Fruit fly (Drosophila melanogaster): ENCODE results near the gene CG34393.

CG34393 gene

DNA sequence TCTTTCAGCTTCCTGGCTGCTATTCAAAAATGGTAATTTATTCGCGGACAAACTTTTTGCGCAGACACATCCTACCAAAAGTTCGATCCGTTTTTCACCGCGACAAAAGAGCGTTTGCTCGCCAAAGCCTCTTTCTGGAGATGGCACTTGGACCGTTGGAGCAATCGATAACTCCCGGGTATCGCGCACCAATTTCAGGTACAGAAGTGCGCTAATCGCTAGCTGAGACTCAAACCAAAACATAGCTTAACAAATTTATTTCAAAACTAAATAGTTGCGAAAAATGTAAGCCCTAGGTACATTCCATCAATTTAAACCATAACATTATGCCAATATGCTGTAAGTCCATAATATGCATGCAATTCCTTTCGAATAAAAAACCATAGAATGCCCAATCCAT, 55.6 kb downstream of the CG34393 start, which contains the start of gene toc (continued):
- TF ChIP-seq grn (GFP tag; optimal IDR thresholded peaks at IDR 0.05) (no peak), wor (GFP tag; IDR thresholded peaks at IDR 0.05) (no peak), gce (GFP tag; IDR thresholded peaks at IDR 0.05) (no peak), ara (GFP tag; IDR thresholded peaks at IDR 0.05) (no peak), sug (tag; optimal IDR thresholded peaks at IDR 0.05) (peak; percentile 10), CG3838 (GFP tag; optimal IDR thresholded peaks at IDR 0.05) (no peak), Jarid2 (GFP tag; optimal IDR thresholded peaks at IDR 0.05) (no peak), CG9932 (GFP tag; IDR thresholded peaks at IDR 0.05) (0 out of 2 replicates have a peak, but pooled peaks have one; percentile 6), sqz (GFP tag; optimal IDR thresholded peaks at IDR 0.05) (no peak), abd-A (tag; optimal IDR thresholded peaks at IDR 0.05) (peak; percentile 39), Hand (GFP tag; optimal IDR thresholded peaks at IDR 0.05) (no peak), vfl (GFP tag; optimal IDR thresholded peaks at IDR 0.05) (no peak), yki (optimal IDR thresholded peaks at IDR 0.05) (no peak), CG17829 (tag; optimal IDR thresholded peaks at IDR 0.05) (no peak), aop (GFP tag; IDR thresholded peaks at IDR 0.05) (no peak), emc (GFP tag; optimal IDR thresholded peaks at IDR 0.05) (no peak), bab2 (GFP tag; optimal IDR thresholded peaks at IDR 0.05) (no peak), ro (GFP tag; IDR thresholded peaks at IDR 0.05) (no peak), Nf-YA (GFP tag; IDR thresholded peaks at IDR 0.05) (no peak), CG8944 (GFP tag; optimal IDR thresholded peaks at IDR 0.05) (no peak), CG12942 (GFP tag; optimal IDR thresholded peaks at IDR 0.05) (no peak), CG30403 (GFP tag; optimal IDR thresholded peaks at IDR 0.05) (no peak), Ptx1 (GFP tag; IDR thresholded peaks at IDR 0.05) (no peak), insv (GFP tag; optimal IDR thresholded peaks at IDR 0.05) (no peak), phol (tag; optimal IDR thresholded peaks at IDR 0.05) (peak; percentile 11), sima (GFP tag; optimal IDR thresholded peaks at IDR 0.05) (no peak), CG5245 (GFP tag; optimal IDR thresholded peaks at IDR 0.05) (no peak), CG17385 (GFP tag; optimal IDR thresholded peaks at IDR 0.05) (no peak), Sox102F (GFP tag; optimal IDR thresholded peaks at IDR 0.05) (no peak), H2.0 (GFP tag; IDR thresholded peaks at IDR 0.05) (no peak), D (optimal IDR thresholded peaks at IDR 0.05) (no peak), D (GFP tag; optimal IDR thresholded peaks at IDR 0.05) (no peak), HLH54F (GFP tag; optimal IDR thresholded peaks at IDR 0.05) (no peak), Nf-YB (GFP tag; optimal IDR thresholded peaks at IDR 0.05) (no peak), fd96Cb (tag; optimal IDR thresholded peaks at IDR 0.05) (no peak), CG12391 (tag; optimal IDR thresholded peaks at IDR 0.05) (peak; percentile 21), Fer1 (GFP tag; optimal IDR thresholded peaks at IDR 0.05) (peak; percentile 13), CG5953 (GFP tag; IDR thresholded peaks at IDR 0.05) (no peak), ac (GFP tag; optimal IDR thresholded peaks at IDR 0.05) (no peak), hbn (GFP tag; IDR thresholded peaks at IDR 0.05; ENCODE audit: partially characterized antibody) (peak; percentile 65), p53 (GFP tag; optimal IDR thresholded peaks at IDR 0.05) (no peak), nau (GFP tag; optimal IDR thresholded peaks at IDR 0.05) (no peak), Atf-2 (GFP tag; optimal IDR thresholded peaks at IDR 0.05) (no peak), Doc3 (GFP tag; IDR thresholded peaks at IDR 0.05; ENCODE audit: partially characterized antibody) (peak; percentile 68), gsb-n (tag; optimal IDR thresholded peaks at IDR 0.05) (no peak), CG13624 (GFP tag; optimal IDR thresholded peaks at IDR 0.05) (peak; percentile 27), CG13424 (tag; optimal IDR thresholded peaks at IDR 0.05) (no peak), CG17568 (GFP tag; optimal IDR thresholded peaks at IDR 0.05) (no peak), Aef1 (GFP tag; IDR thresholded peaks at IDR 0.05) (no peak), CG3726 (GFP tag; IDR thresholded peaks at IDR 0.05) (no peak), CG18599 (GFP tag; optimal IDR thresholded peaks at IDR 0.05) (no peak), disco-r (GFP tag; optimal IDR thresholded peaks at IDR 0.05) (no peak), ttk (GFP tag; IDR thresholded peaks at IDR 0.05) (no peak)

Measured in whole organism, embryonic.